Worm (Caenorhabditis elegans) whole organism, L3 larva: ENCODE results near the gene best-23.

Experiments
- R02D3.7 ChIP-seq: fragments of 150-350 bp; optimal IDR thresholded peaks from 2 replicates; lab custom pipeline; 2014; ENCODE audit warnings: missing biosample characterization, missing genetic modification characterization
- ceh-16 ChIP-seq: sonication (generic microtip); optimal IDR thresholded peaks from 2 replicates; lab custom pipeline; 2017; ENCODE audit warnings: missing biosample characterization, missing genetic modification characterization
- ceh-82 ChIP-seq: fragments of 150-350 bp; optimal IDR thresholded peaks from 2 replicates; lab custom pipeline; 2014; ENCODE audit warnings: missing biosample characterization, missing genetic modification characterization
- ceh-9 ChIP-seq: sonication (generic microtip); optimal IDR thresholded peaks from 2 replicates; lab custom pipeline; 2018; ENCODE audit warnings: missing biosample characterization, missing genetic modification characterization
- daf-12 ChIP-seq: fragments of 150-350 bp; optimal IDR thresholded peaks from 2 replicates; lab custom pipeline; 2014; ENCODE audit warnings: missing biosample characterization, missing genetic modification reagents, missing genetic modification characterization
- egl-27 ChIP-seq: sonication (generic microtip); optimal IDR thresholded peaks from 4 replicates; lab custom pipeline; 2017; ENCODE audit warnings: missing biosample characterization, missing genetic modification reagents, missing genetic modification characterization
- egl-5 ChIP-seq: fragments of 150-350 bp; optimal IDR thresholded peaks from 2 replicates; lab custom pipeline; 2017; ENCODE audit warnings: missing biosample characterization, missing genetic modification reagents, missing genetic modification characterization, inconsistent platforms
- elt-1 ChIP-seq: fragments of 150-350 bp; optimal IDR thresholded peaks from 2 replicates; lab custom pipeline; 2014; ENCODE audit warnings: missing biosample characterization, missing genetic modification characterization
- elt-2 ChIP-seq: sonication (generic microtip); optimal IDR thresholded peaks from 2 replicates; lab custom pipeline; 2016; ENCODE audit warnings: missing genetic modification reagents, mild to moderate bottlenecking, missing genetic modification characterization, missing compliant biosample characterization
- elt-3 ChIP-seq, 3 experiments: fragments of 150-350 bp in 1 of 3; sonication (generic microtip) in 2 of 3; optimal IDR thresholded peaks; 2 replicates in 2 of 3; 4 replicates in 1 of 3; lab custom pipeline; 2014 to 2017; ENCODE audit warnings: missing biosample characterization in 3 of 3, missing genetic modification characterization in 3 of 3
- eor-1 ChIP-seq, 2 experiments: fragments of 150-350 bp; optimal IDR thresholded peaks; 2 replicates each; lab custom pipeline; 2014 to 2018; ENCODE audit warnings: missing biosample characterization in 2 of 2, missing genetic modification characterization in 2 of 2
- fkh-10 ChIP-seq: sonication (generic microtip); optimal IDR thresholded peaks from 2 replicates; lab custom pipeline; 2017; ENCODE audit warnings: missing biosample characterization, missing genetic modification reagents, missing genetic modification characterization
- fkh-2 ChIP-seq: fragments of 150-350 bp; optimal IDR thresholded peaks from 2 replicates; lab custom pipeline; 2014; ENCODE audit warnings: missing biosample characterization, missing genetic modification reagents, missing genetic modification characterization
- fos-1 ChIP-seq: fragments of 150-350 bp; optimal IDR thresholded peaks from 2 replicates; lab custom pipeline; 2014; ENCODE audit warnings: missing biosample characterization, missing genetic modification characterization
- hmg-11 ChIP-seq: sonication (generic microtip); optimal IDR thresholded peaks from 2 replicates; lab custom pipeline; 2016; ENCODE audit warnings: missing genetic modification characterization, missing compliant biosample characterization
- lin-15B ChIP-seq: fragments of 150-350 bp; optimal IDR thresholded peaks from 2 replicates; lab custom pipeline; 2014; ENCODE audit warnings: missing biosample characterization, missing genetic modification characterization
- lin-39 ChIP-seq: fragments of 150-350 bp; optimal IDR thresholded peaks from 2 replicates; lab custom pipeline; 2018; ENCODE audit warnings: missing biosample characterization, missing genetic modification reagents, missing genetic modification characterization
- mml-1 ChIP-seq: fragments of 150-350 bp; sonication (generic microtip); optimal IDR thresholded peaks from 3 replicates; lab custom pipeline; 2014; ENCODE audit warnings: missing biosample characterization, missing genetic modification characterization
- nfya-1 ChIP-seq: sonication (generic microtip); optimal IDR thresholded peaks from 2 replicates; lab custom pipeline; 2017; ENCODE audit warnings: missing genetic modification characterization, mild to moderate bottlenecking, missing compliant biosample characterization, antibody characterized with exemption, moderate library complexity; ENCODE audit not compliant: insufficient read depth
- nhr-12 ChIP-seq: fragments of 150-350 bp; optimal IDR thresholded peaks from 2 replicates; lab custom pipeline; 2014; ENCODE audit warnings: missing biosample characterization, missing genetic modification characterization
- nhr-23 ChIP-seq: fragments of 150-350 bp; optimal IDR thresholded peaks from 2 replicates; lab custom pipeline; 2014; ENCODE audit warnings: missing biosample characterization, missing genetic modification reagents, missing genetic modification characterization
- nhr-25 ChIP-seq: sonication (generic microtip); optimal IDR thresholded peaks from 2 replicates; lab custom pipeline; 2017; ENCODE audit warnings: missing biosample characterization, missing genetic modification characterization
- nhr-28 ChIP-seq: fragments of 150-350 bp; optimal IDR thresholded peaks from 2 replicates; lab custom pipeline; 2014; ENCODE audit warnings: missing biosample characterization, missing genetic modification characterization
- nhr-43 ChIP-seq: sonication (generic microtip); optimal IDR thresholded peaks from 2 replicates; lab custom pipeline; 2016; ENCODE audit warnings: mild to moderate bottlenecking, missing genetic modification characterization, missing compliant biosample characterization; ENCODE audit not compliant: poor library complexity, severe bottlenecking
- nhr-67 ChIP-seq: fragments of 150-350 bp; optimal IDR thresholded peaks from 2 replicates; lab custom pipeline; 2014; ENCODE audit warnings: missing biosample characterization, missing genetic modification characterization
- nhr-76 ChIP-seq: fragments of 150-350 bp; sonication (generic microtip); optimal IDR thresholded peaks from 5 replicates; lab custom pipeline; 2014; ENCODE audit warnings: missing biosample characterization, missing genetic modification characterization
- nhr-77 ChIP-seq: fragments of 150-350 bp; optimal IDR thresholded peaks from 2 replicates; lab custom pipeline; 2014; ENCODE audit warnings: missing biosample characterization, missing genetic modification characterization
- pha-4 ChIP-seq: fragments of 150-350 bp; optimal IDR thresholded peaks from 2 replicates; lab custom pipeline; 2014; ENCODE audit warnings: missing biosample characterization, missing genetic modification reagents, missing genetic modification characterization
- sea-2 ChIP-seq: fragments of 150-350 bp; sonication (generic microtip); optimal IDR thresholded peaks from 4 replicates; lab custom pipeline; 2014; ENCODE audit warnings: missing biosample characterization, missing genetic modification reagents, missing genetic modification characterization
- skn-1 ChIP-seq: fragments of 150-350 bp; optimal IDR thresholded peaks from 2 replicates; lab custom pipeline; 2014; ENCODE audit warnings: missing biosample characterization, missing genetic modification characterization
- snpc-4 ChIP-seq: fragments of 150-350 bp; optimal IDR thresholded peaks from 2 replicates; lab custom pipeline; 2014; ENCODE audit warnings: missing biosample characterization, missing genetic modification characterization
- tbx-2 ChIP-seq: sonication (generic microtip); optimal IDR thresholded peaks from 2 replicates; lab custom pipeline; 2016; ENCODE audit warnings: mild to moderate bottlenecking, missing genetic modification characterization, missing compliant biosample characterization
- unc-39 ChIP-seq: sonication (generic microtip); optimal IDR thresholded peaks from 4 replicates; lab custom pipeline; 2017; ENCODE audit warnings: missing biosample characterization, missing genetic modification characterization
- unc-62 ChIP-seq: fragments of 150-350 bp; sonication (generic microtip); optimal IDR thresholded peaks from 4 replicates; lab custom pipeline; 2014; ENCODE audit warnings: missing biosample characterization, missing genetic modification reagents, missing genetic modification characterization
- zag-1 ChIP-seq: fragments of 150-350 bp; optimal IDR thresholded peaks from 2 replicates; lab custom pipeline; 2014; ENCODE audit warnings: missing biosample characterization, missing genetic modification characterization
- ztf-11 ChIP-seq: fragments of 150-350 bp; optimal IDR thresholded peaks from 2 replicates; lab custom pipeline; 2014; ENCODE audit warnings: missing biosample characterization, missing genetic modification characterization

Gene best-23

ce11 chrII:7887295-7887694, 20.1 kb downstream of the best-23 start (continued):
- TF ChIP-seq skn-1 (tag; lab: Kevin White, UChicago), result peak; percentile 19
- TF ChIP-seq nhr-23 (tag; lab: Kevin White, UChicago), result peak; percentile 1
- peak; percentile 87 for TF ChIP-seq fkh-2 (tag; lab: Kevin White, UChicago)

- TF ChIP-seq egl-27 (tag; lab: Kevin White, UChicago), result no peak
- no peak for TF ChIP-seq elt-3 (tag; optimal IDR thresholded peaks at IDR 0.05; lab: Kevin White, UChicago)
- TF ChIP-seq R02D3.7 (tag; lab: Kevin White, UChicago), result no peak
- TF ChIP-seq tbx-2 (tag; lab: Kevin White, UChicago), result no peak
- no peak for TF ChIP-seq unc-62 (GFP tag; lab: Kevin White, UChicago)
- no peak for TF ChIP-seq ceh-82 (tag; lab: Kevin White, UChicago)
- peak; percentile 31 for TF ChIP-seq fkh-10 (GFP tag; lab: Kevin White, UChicago)
- no peak for TF ChIP-seq eor-1 (tag; optimal IDR thresholded peaks at IDR 0.05; lab: Kevin White, UChicago)
- no peak for TF ChIP-seq ztf-11 (tag; lab: Kevin White, UChicago)
- TF ChIP-seq nfya-1 (tag; lab: Kevin White, UChicago), result peak; percentile 74
- no peak for TF ChIP-seq nhr-43 (tag; lab: Kevin White, UChicago)
- no peak for TF ChIP-seq skn-1 (tag; lab: Kevin White, UChicago)
- TF ChIP-seq egl-5 (tag; lab: Kevin White, UChicago), result no peak
- no peak for TF ChIP-seq fkh-2 (tag; lab: Kevin White, UChicago)
- no peak for TF ChIP-seq nhr-76 (tag; lab: Kevin White, UChicago)
- TF ChIP-seq unc-39 (tag; lab: Kevin White, UChicago), result no peak
- TF ChIP-seq nhr-67, result no peak
- no peak for TF ChIP-seq mml-1
- no peak for TF ChIP-seq nhr-77 (tag; lab: Kevin White, UChicago)
- no peak for TF ChIP-seq ceh-16 (tag; lab: Kevin White, UChicago)
- TF ChIP-seq elt-1 (tag; lab: Kevin White, UChicago), result no peak
- no peak for TF ChIP-seq ceh-9 (tag; lab: Kevin White, UChicago)
- TF ChIP-seq lin-39 (tag; lab: Kevin White, UChicago), result peak; percentile 60
- no peak for TF ChIP-seq nhr-12 (tag; lab: Kevin White, UChicago)
- TF ChIP-seq nhr-25 (tag; lab: Kevin White, UChicago), result no peak
- no peak for TF ChIP-seq pha-4 (tag; lab: Kevin White, UChicago)
- no peak for TF ChIP-seq lin-15B (tag; lab: Kevin White, UChicago)
- no peak for TF ChIP-seq fos-1 (tag; lab: Kevin White, UChicago)
- TF ChIP-seq snpc-4 (tag; lab: Kevin White, UChicago), result no peak
- no peak for TF ChIP-seq zag-1 (tag; lab: Kevin White, UChicago)
- no peak for TF ChIP-seq elt-2
- peak; percentile 40 for TF ChIP-seq sea-2 (GFP tag; lab: Kevin White, UChicago)
- peak; percentile 18 for TF ChIP-seq hmg-11 (tag; lab: Kevin White, UChicago)
Observed at ce11 chrII:7884898-7885297, 22.5 kb downstream of the best-23 start.

- TF ChIP-seq daf-12 (no peak), snpc-4 (tag; lab: Kevin White, UChicago) (no peak)
Observed at ce11 chrII:7880373-7880862, 27.0 kb downstream of the best-23 start, which contains the start of gene perm-1. Gene perm-1 (plus strand): TSS chrII:7880812.

ce11 chrII:7879266-7879718, 28.1 kb downstream of the best-23 start, which contains the start of the genes vha-4 and T01H3.5:
Gene vha-4 (minus strand): TSS chrII:7879316.
Gene T01H3.5 (plus strand): TSS chrII:7879616.
- TF ChIP-seq hmg-11 (tag; lab: Kevin White, UChicago) (peak; percentile 52), lin-15B (tag; lab: Kevin White, UChicago) (peak; percentile 4), nhr-28 (tag; lab: Kevin White, UChicago) (no peak)
